Fruit fly (Drosophila melanogaster): Measurements from ENCODE around the gene CG32694.

DNA sequence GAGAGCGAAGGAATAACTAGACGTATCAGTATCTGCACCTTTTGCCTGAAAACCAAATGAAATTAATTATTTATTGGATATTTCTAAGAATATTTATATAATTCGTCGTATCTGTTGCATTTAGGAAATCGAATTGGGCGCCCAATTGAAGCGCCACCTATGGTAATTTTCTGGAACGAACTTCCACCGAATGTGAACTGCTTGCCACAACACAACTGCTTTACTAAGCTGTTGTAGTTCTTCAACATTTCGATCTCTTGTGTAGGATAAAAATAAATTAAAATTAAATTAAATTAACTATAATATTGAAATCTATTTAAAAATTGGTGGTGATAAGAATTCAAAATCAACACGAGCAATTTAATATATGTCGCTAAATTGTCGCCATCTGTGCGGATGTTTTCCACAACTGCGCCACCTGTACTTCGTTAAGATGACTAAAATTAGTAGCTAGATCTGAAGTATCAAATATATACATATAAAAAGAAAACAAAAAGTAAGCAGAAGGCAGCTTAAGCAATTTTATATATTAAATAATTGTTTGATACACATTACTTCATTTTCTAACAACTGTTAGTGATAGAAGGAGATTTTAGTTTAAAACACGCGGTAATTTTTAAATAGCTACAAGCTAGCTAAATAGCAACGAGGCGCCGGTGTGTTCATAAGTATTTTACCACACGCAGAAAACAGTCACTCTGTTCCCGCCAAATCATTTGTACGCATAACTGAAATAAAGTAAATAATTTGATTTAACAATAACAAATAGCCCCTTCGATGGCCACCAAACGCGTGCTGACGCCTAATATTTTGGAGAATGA is 20.5 kb downstream of the CG32694 start, which contains the start of gene Dna2:
- TF ChIP-seq ttk (optimal IDR thresholded peaks at IDR 0.05) (no peak), Sin3A (optimal IDR thresholded peaks at IDR 0.05) (no peak), psq (optimal IDR thresholded peaks at IDR 0.05) (no peak)
